Worm (Caenorhabditis elegans): ENCODE data around the gene F11A5.16.

DNA sequence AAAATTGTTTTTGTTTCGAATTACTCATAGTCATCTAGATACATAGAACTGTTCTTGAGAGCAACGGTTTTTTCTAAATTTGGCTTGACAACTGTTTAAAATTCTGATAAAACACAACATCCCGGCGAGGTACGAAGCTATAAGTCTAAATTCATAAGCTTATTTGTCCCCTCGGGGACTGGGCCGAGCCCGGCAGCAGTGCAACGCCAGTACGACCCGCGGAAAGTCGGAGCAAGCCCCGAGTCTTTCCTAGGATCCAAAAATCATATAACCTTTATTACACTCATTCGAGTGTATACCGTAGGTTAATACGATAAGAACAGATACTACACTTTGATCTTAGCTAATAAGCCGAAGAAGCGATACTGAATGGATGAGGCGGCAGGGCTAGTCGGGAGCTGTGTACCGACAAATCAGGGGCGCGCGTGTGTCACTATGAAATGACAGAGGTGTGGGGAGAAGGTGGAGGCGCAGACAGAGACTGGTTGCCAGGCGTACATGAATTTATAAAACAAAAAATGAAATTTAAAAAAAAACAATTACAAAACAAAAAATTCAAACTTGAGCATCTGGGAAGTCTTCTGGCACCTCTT, 14.9 kb downstream of the F11A5.16 start:
- no peak for TF ChIP-seq nhr-77 (tag; optimal IDR thresholded peaks at IDR 0.05)
- TF ChIP-seq lin-15B (tag; optimal IDR thresholded peaks at IDR 0.05) = no peak
- TF ChIP-seq aha-1 (tag; optimal IDR thresholded peaks at IDR 0.05) = no peak
- TF ChIP-seq dpl-1 (GFP tag; optimal IDR thresholded peaks at IDR 0.05) = no peak
